Worm (Caenorhabditis elegans) whole organism, late embryonic: ENCODE data around the gene F39F10.2.

Experiments
- C38D4.7 ChIP-seq: fragments of 200-800 bp; sonication (Bioruptor generic); optimal IDR thresholded peaks from 2 replicates; lab custom pipeline; 2018; ENCODE audit warnings: mild to moderate bottlenecking, missing genetic modification characterization, moderate library complexity, missing compliant biosample characterization
- F13H6.1 ChIP-seq: sonication (generic microtip); optimal IDR thresholded peaks from 2 replicates; lab custom pipeline; 2016; ENCODE audit warnings: missing genetic modification characterization, missing compliant biosample characterization
- K09A11.1 ChIP-seq: sonication (generic microtip); optimal IDR thresholded peaks from 2 replicates; lab custom pipeline; 2017; ENCODE audit warnings: antibody characterized with exemption, mild to moderate bottlenecking, missing genetic modification characterization, missing compliant biosample characterization; ENCODE audit not compliant: insufficient read depth
- T23F11.4 ChIP-seq: fragments of 200-800 bp; sonication (Bioruptor generic); optimal IDR thresholded peaks from 2 replicates; lab custom pipeline; 2018; ENCODE audit warnings: mild to moderate bottlenecking, missing genetic modification characterization, missing compliant biosample characterization
- Y22D7AL.16 ChIP-seq: sonication (generic microtip); optimal IDR thresholded peaks from 2 replicates; lab custom pipeline; 2016; ENCODE audit warnings: missing genetic modification characterization, missing compliant biosample characterization
- ahr-1 ChIP-seq: sonication (generic microtip); optimal IDR thresholded peaks from 2 replicates; lab custom pipeline; 2016; ENCODE audit warnings: missing genetic modification characterization, missing compliant biosample characterization
- ama-1 ChIP-seq: fragments of 150-350 bp; optimal IDR thresholded peaks from 2 replicates; lab custom pipeline; 2014
- ceh-18 ChIP-seq: sonication (generic microtip); optimal IDR thresholded peaks from 2 replicates; lab custom pipeline; 2016; ENCODE audit warnings: missing genetic modification characterization, missing compliant biosample characterization
- ceh-19 ChIP-seq: fragments of 200-800 bp; sonication (Bioruptor generic); optimal IDR thresholded peaks from 2 replicates; lab custom pipeline; 2018; ENCODE audit warnings: mild to moderate bottlenecking, missing genetic modification characterization, missing compliant biosample characterization
- ceh-22 ChIP-seq: sonication (generic microtip); optimal IDR thresholded peaks from 2 replicates; lab custom pipeline; 2017; ENCODE audit warnings: missing biosample characterization, missing genetic modification characterization
- ceh-24 ChIP-seq: sonication (generic microtip); optimal IDR thresholded peaks from 2 replicates; lab custom pipeline; 2016; ENCODE audit warnings: mild to moderate bottlenecking, missing genetic modification characterization, missing compliant biosample characterization
- ceh-30 ChIP-seq: fragments of 150-350 bp; optimal IDR thresholded peaks from 2 replicates; lab custom pipeline; 2014; ENCODE audit warnings: missing biosample characterization, missing genetic modification characterization
- ceh-31 ChIP-seq: sonication (generic microtip); optimal IDR thresholded peaks from 2 replicates; lab custom pipeline; 2016; ENCODE audit warnings: missing genetic modification characterization, missing compliant biosample characterization
- ceh-34 ChIP-seq: sonication (generic microtip); optimal IDR thresholded peaks from 2 replicates; lab custom pipeline; 2016; ENCODE audit warnings: mild to moderate bottlenecking, missing genetic modification characterization, missing compliant biosample characterization
- ceh-45 ChIP-seq: fragments of 200-800 bp; sonication (Bioruptor generic); IDR thresholded peaks from 2 replicates; pipeline ENCODE4 v1.3.6; 2022; ENCODE audit warnings: missing genetic modification reagents, missing genetic modification characterization, missing compliant biosample characterization
- ceh-48 ChIP-seq: sonication (generic microtip); optimal IDR thresholded peaks from 2 replicates; lab custom pipeline; 2016; ENCODE audit warnings: missing genetic modification characterization, inconsistent platforms, missing compliant biosample characterization
- ceh-6 ChIP-seq: fragments of 200-800 bp; sonication (Bioruptor generic); optimal IDR thresholded peaks from 2 replicates; lab custom pipeline; 2018; ENCODE audit warnings: mild to moderate bottlenecking, missing genetic modification characterization, missing compliant biosample characterization
- ceh-9 ChIP-seq: sonication (generic microtip); optimal IDR thresholded peaks from 2 replicates; lab custom pipeline; 2016; ENCODE audit warnings: mild to moderate bottlenecking, missing genetic modification characterization, inconsistent platforms, missing compliant biosample characterization
- dmd-4 ChIP-seq: sonication (generic microtip); optimal IDR thresholded peaks from 2 replicates; lab custom pipeline; 2016; ENCODE audit warnings: borderline replicate concordance, missing genetic modification characterization, missing compliant biosample characterization
- dve-1 ChIP-seq: sonication (generic microtip); optimal IDR thresholded peaks from 2 replicates; lab custom pipeline; 2017; ENCODE audit warnings: antibody characterized with exemption, mild to moderate bottlenecking, missing genetic modification characterization, missing compliant biosample characterization
- elt-4 ChIP-seq: sonication (generic microtip); optimal IDR thresholded peaks from 2 replicates; lab custom pipeline; 2016; ENCODE audit warnings: missing genetic modification characterization, missing compliant biosample characterization
- ets-4 ChIP-seq: sonication (generic microtip); optimal IDR thresholded peaks from 2 replicates; lab custom pipeline; 2016; ENCODE audit warnings: missing genetic modification characterization, missing compliant biosample characterization
- fax-1 ChIP-seq: sonication (generic microtip); optimal IDR thresholded peaks from 2 replicates; lab custom pipeline; 2016; ENCODE audit warnings: missing genotype, missing genetic modification characterization, missing compliant biosample characterization
- fkh-10 ChIP-seq: fragments of 150-350 bp; optimal IDR thresholded peaks from 2 replicates; lab custom pipeline; 2014; ENCODE audit warnings: missing biosample characterization, missing genetic modification reagents, missing genetic modification characterization
- fkh-6 ChIP-seq: sonication (generic microtip); optimal IDR thresholded peaks from 2 replicates; lab custom pipeline; 2016; ENCODE audit warnings: missing genetic modification characterization, missing compliant biosample characterization
- hlh-15 ChIP-seq: sonication (generic microtip); optimal IDR thresholded peaks from 2 replicates; lab custom pipeline; 2016; ENCODE audit warnings: missing genetic modification characterization, missing compliant biosample characterization
- hlh-6 ChIP-seq: sonication (generic microtip); optimal IDR thresholded peaks from 2 replicates; lab custom pipeline; 2016; ENCODE audit warnings: missing genotype, missing genetic modification characterization, missing compliant biosample characterization
- lim-6 ChIP-seq: sonication (generic microtip); optimal IDR thresholded peaks from 2 replicates; lab custom pipeline; 2016; ENCODE audit warnings: missing genetic modification characterization, missing compliant biosample characterization
- lin-11 ChIP-seq: fragments of 200-800 bp; sonication (Bioruptor generic); optimal IDR thresholded peaks from 2 replicates; lab custom pipeline; 2018; ENCODE audit warnings: mild to moderate bottlenecking, missing genetic modification characterization, missing compliant biosample characterization
- madf-2 ChIP-seq: sonication (generic microtip); optimal IDR thresholded peaks from 2 replicates; lab custom pipeline; 2017; ENCODE audit warnings: missing genetic modification characterization, missing compliant biosample characterization
- nhr-11 ChIP-seq: fragments of 150-350 bp; optimal IDR thresholded peaks from 2 replicates; lab custom pipeline; 2014; ENCODE audit warnings: missing biosample characterization, missing genetic modification characterization
- nhr-232 ChIP-seq: sonication (generic microtip); optimal IDR thresholded peaks from 2 replicates; lab custom pipeline; 2016; ENCODE audit warnings: missing genetic modification characterization, missing compliant biosample characterization
- npax-4 ChIP-seq: sonication (generic microtip); optimal IDR thresholded peaks from 2 replicates; lab custom pipeline; 2016; ENCODE audit warnings: missing genetic modification characterization, missing compliant biosample characterization
- odd-2 ChIP-seq: sonication (generic microtip); optimal IDR thresholded peaks from 2 replicates; lab custom pipeline; 2017; ENCODE audit warnings: antibody characterized with exemption, mild to moderate bottlenecking, missing genetic modification characterization, missing compliant biosample characterization
- pag-3 ChIP-seq: sonication (generic microtip); optimal IDR thresholded peaks from 2 replicates; lab custom pipeline; 2016; ENCODE audit warnings: missing compliant biosample characterization, missing genetic modification characterization, borderline replicate concordance
- pat-9 ChIP-seq: fragments of 200-800 bp; sonication (Bioruptor generic); optimal IDR thresholded peaks from 2 replicates; lab custom pipeline; 2018; ENCODE audit warnings: mild to moderate bottlenecking, missing genetic modification characterization, moderate library complexity, missing compliant biosample characterization
- pha-2 ChIP-seq: sonication (generic microtip); optimal IDR thresholded peaks from 2 replicates; lab custom pipeline; 2017; ENCODE audit warnings: mild to moderate bottlenecking, missing genetic modification characterization, missing compliant biosample characterization
- pha-4 ChIP-seq: fragments of 150-350 bp; optimal IDR thresholded peaks from 2 replicates; lab custom pipeline; 2018; ENCODE audit warnings: missing biosample characterization, missing genetic modification reagents, missing genetic modification characterization
- pros-1 ChIP-seq: fragments of 150-350 bp; optimal IDR thresholded peaks from 2 replicates; lab custom pipeline; 2014; ENCODE audit warnings: missing biosample characterization, missing genetic modification reagents, missing genetic modification characterization
- ref-2 ChIP-seq: sonication (generic microtip); optimal IDR thresholded peaks from 2 replicates; lab custom pipeline; 2016; ENCODE audit warnings: missing genetic modification characterization, missing compliant biosample characterization
- rnt-1 ChIP-seq: sonication (generic microtip); optimal IDR thresholded peaks from 2 replicates; lab custom pipeline; 2016; ENCODE audit warnings: missing genetic modification characterization, missing compliant biosample characterization
- sdc-2 ChIP-seq: sonication (generic microtip); optimal IDR thresholded peaks from 2 replicates; lab custom pipeline; 2016; ENCODE audit warnings: missing genotype, missing genetic modification characterization, missing compliant biosample characterization
- sox-2 ChIP-seq: fragments of 200-800 bp; sonication (Bioruptor generic); IDR thresholded peaks from 2 replicates; pipeline ENCODE4 v1.3.6; 2022; ENCODE audit warnings: missing genetic modification reagents, missing genetic modification characterization, missing compliant biosample characterization
- sox-4 ChIP-seq: sonication (generic microtip); optimal IDR thresholded peaks from 2 replicates; lab custom pipeline; 2017; ENCODE audit warnings: mild to moderate bottlenecking, missing genetic modification characterization, inconsistent platforms, missing compliant biosample characterization
- syd-9 ChIP-seq: sonication (generic microtip); optimal IDR thresholded peaks from 2 replicates; lab custom pipeline; 2016; ENCODE audit warnings: mild to moderate bottlenecking, missing genetic modification characterization, moderate library complexity, missing compliant biosample characterization
- tbx-2 ChIP-seq: sonication (generic microtip); optimal IDR thresholded peaks from 2 replicates; lab custom pipeline; 2016; ENCODE audit warnings: missing genetic modification characterization, missing compliant biosample characterization
- tbx-7 ChIP-seq: sonication (generic microtip); optimal IDR thresholded peaks from 2 replicates; lab custom pipeline; 2016; ENCODE audit warnings: missing genotype, missing genetic modification characterization, missing compliant biosample characterization
- unc-3 ChIP-seq, 2 experiments: fragments of 200-800 bp in 1 of 2; sonication (Bioruptor generic) in 1 of 2; sonication (generic microtip) in 1 of 2; conservative IDR thresholded peaks in 1 of 2; optimal IDR thresholded peaks in 1 of 2; 2 replicates each; pipeline versions ENCODE4 v1.3.6 to Lab custom; 2016 to 2022; ENCODE audit warnings: missing compliant biosample characterization in 2 of 2, missing genetic modification characterization in 2 of 2, missing genetic modification reagents in 1 of 2
- unc-55 ChIP-seq: sonication (generic microtip); optimal IDR thresholded peaks from 2 replicates; lab custom pipeline; 2017; ENCODE audit warnings: missing biosample characterization, missing genetic modification reagents, missing genetic modification characterization
- unc-86 ChIP-seq: sonication (generic microtip); optimal IDR thresholded peaks from 2 replicates; lab custom pipeline; 2016; ENCODE audit warnings: missing genetic modification characterization, missing compliant biosample characterization
- zip-5 ChIP-seq: sonication (generic microtip); optimal IDR thresholded peaks from 2 replicates; lab custom pipeline; 2016; ENCODE audit warnings: missing genetic modification characterization, missing compliant biosample characterization

F39F10.2 gene

DNA sequence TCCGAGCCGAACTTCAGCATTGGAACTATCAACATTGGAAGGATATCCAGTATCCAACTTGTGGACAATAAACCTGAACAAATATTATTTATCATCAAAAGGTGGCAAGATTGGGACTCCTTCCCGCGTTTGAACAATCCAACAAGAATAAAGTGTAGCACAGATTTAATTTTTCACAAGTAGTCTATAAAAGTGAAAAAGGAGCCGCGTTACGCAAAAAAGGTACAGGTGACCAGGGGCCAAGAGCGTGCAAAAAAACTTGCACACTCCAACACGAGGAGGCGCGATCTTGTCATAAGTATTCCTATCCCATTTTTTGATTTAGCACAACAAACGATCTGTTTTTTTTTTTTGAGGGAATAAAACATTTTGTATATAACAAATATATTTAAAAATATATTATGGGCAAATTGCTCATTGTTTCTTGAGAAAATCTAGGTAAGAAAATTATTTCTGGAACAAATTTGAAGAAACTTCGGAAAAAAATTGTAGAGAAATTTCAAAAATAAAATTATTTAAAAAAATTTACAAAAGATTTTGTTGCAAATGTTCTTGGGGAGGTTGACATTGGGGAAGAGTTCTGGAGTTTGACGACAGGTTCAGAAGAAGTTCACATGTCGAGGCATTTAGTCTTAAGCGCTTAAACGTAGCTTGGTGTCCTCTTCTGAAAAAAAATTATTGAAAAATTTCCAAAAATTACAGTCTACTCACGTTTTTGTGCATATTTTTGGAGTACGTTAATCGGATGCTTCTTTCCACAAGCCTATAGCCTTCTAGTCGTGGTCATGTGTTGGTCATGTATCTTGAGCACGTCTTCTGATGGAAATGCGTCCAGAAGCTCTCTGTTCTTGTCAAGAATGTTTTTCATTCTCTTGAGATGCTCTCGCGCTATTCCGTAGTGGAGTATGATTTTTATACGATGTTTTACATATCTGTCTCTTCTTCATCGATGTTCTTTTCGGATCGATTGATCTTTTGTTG is 49.5 kb downstream of the F39F10.2 start (continued):
- TF ChIP-seq madf-2 (tag; lab: Kevin White, UChicago), result peak; percentile 37
- TF ChIP-seq T23F11.4 (GFP tag; lab: Kevin White, UChicago), result peak; percentile 47
- no peak for TF ChIP-seq K09A11.1 (tag; lab: Kevin White, UChicago)
- no peak for TF ChIP-seq ref-2 (tag; lab: Kevin White, UChicago)
- TF ChIP-seq hlh-15 (tag; lab: Kevin White, UChicago), result no peak
- peak; percentile 5 for TF ChIP-seq pha-2
- TF ChIP-seq Y22D7AL.16 (tag; lab: Kevin White, UChicago), result no peak
- no peak for TF ChIP-seq odd-2 (tag; lab: Kevin White, UChicago)
- TF ChIP-seq C38D4.7 (GFP tag; lab: Kevin White, UChicago), result peak; percentile 54
- TF ChIP-seq hlh-6, result no peak
- TF ChIP-seq pha-4 (tag; lab: Kevin White, UChicago), result no peak
- no peak for TF ChIP-seq ceh-22 (tag; lab: Kevin White, UChicago)
- TF ChIP-seq fkh-10 (GFP tag; lab: Kevin White, UChicago), result no peak
- TF ChIP-seq syd-9 (tag; lab: Kevin White, UChicago), result no peak
- TF ChIP-seq nhr-11 (tag; lab: Kevin White, UChicago), result no peak
- no peak for TF ChIP-seq npax-4
- no peak for TF ChIP-seq elt-4
- TF ChIP-seq unc-3 (GFP tag; conservative IDR thresholded peaks at IDR 0.05; lab: Robert Waterston, UW), result peak; percentile 30; the same call in 1 of the 2 replicates
- TF ChIP-seq unc-3 (tag; optimal IDR thresholded peaks at IDR 0.05; lab: Kevin White, UChicago), result no peak
- no peak for TF ChIP-seq dmd-4 (tag; lab: Kevin White, UChicago)
- TF ChIP-seq F13H6.1 (tag; lab: Kevin White, UChicago), result no peak
- no peak for TF ChIP-seq ceh-18 (tag; lab: Kevin White, UChicago)
- TF ChIP-seq ceh-34 (tag; lab: Kevin White, UChicago), result no peak
- TF ChIP-seq sox-4, result peak; percentile 66
- TF ChIP-seq fkh-6 (tag; lab: Kevin White, UChicago), result no peak
- TF ChIP-seq lim-6 (tag; lab: Kevin White, UChicago), result no peak
- TF ChIP-seq sox-2, result no peak
- TF ChIP-seq dve-1 (tag; lab: Kevin White, UChicago), result no peak
- no peak for TF ChIP-seq rnt-1 (tag; lab: Kevin White, UChicago)
- TF ChIP-seq ceh-9 (tag; lab: Kevin White, UChicago), result peak; percentile 63
- no peak for TF ChIP-seq pat-9
- TF ChIP-seq sdc-2 (tag; lab: Kevin White, UChicago), result no peak
- no peak for TF ChIP-seq zip-5
- no peak for TF ChIP-seq ceh-48 (tag; lab: Kevin White, UChicago)
- TF ChIP-seq fax-1 (tag; lab: Kevin White, UChicago), result peak; percentile 49
- TF ChIP-seq ama-1 (lab: Kevin White, UChicago), result peak; percentile 93
- no peak for TF ChIP-seq tbx-2 (tag; lab: Kevin White, UChicago)
- TF ChIP-seq unc-86, result no peak
- TF ChIP-seq pag-3 (tag; lab: Kevin White, UChicago), result no peak
- no peak for TF ChIP-seq pros-1 (tag; lab: Kevin White, UChicago)
- TF ChIP-seq ceh-45, result no peak
- TF ChIP-seq ets-4 (tag; lab: Kevin White, UChicago), result no peak
- TF ChIP-seq ceh-6 (GFP tag; lab: Kevin White, UChicago), result no peak
- TF ChIP-seq ceh-24 (tag; lab: Kevin White, UChicago), result no peak
- TF ChIP-seq nhr-232 (tag; lab: Kevin White, UChicago), result no peak
- TF ChIP-seq lin-11 (tag; lab: Kevin White, UChicago), result peak; percentile 2
- TF ChIP-seq tbx-7, result no peak
- no peak for TF ChIP-seq unc-55 (GFP tag; lab: Kevin White, UChicago)
- no peak for TF ChIP-seq ceh-31
- TF ChIP-seq ceh-30, result no peak
- no peak for TF ChIP-seq ahr-1 (tag; lab: Kevin White, UChicago)
- peak; percentile 72 for TF ChIP-seq ceh-19 (GFP tag; lab: Kevin White, UChicago)
